Fruit fly (Drosophila melanogaster) whole organism, wandering third instar larva: ENCODE results near the gene CG10237.

Source experiments
- Abd-B ChIP-seq: fragments of >200 bp; optimal IDR thresholded peaks from 2 replicates; lab custom pipeline; 2017; ENCODE audit warnings: missing biosample characterization, missing genetic modification characterization
- Rel ChIP-seq, 2 experiments: fragments of 200-800 bp; sonication (Bioruptor generic) in 1 of 2; optimal IDR thresholded peaks; 2 replicates in 1 of 2; 3 replicates in 1 of 2; lab custom pipeline; 2016 to 2019; ENCODE audit warnings: mild to moderate bottlenecking in 2 of 2, missing biosample characterization in 2 of 2, missing genetic modification characterization in 2 of 2, moderate library complexity in 1 of 2

DNA sequence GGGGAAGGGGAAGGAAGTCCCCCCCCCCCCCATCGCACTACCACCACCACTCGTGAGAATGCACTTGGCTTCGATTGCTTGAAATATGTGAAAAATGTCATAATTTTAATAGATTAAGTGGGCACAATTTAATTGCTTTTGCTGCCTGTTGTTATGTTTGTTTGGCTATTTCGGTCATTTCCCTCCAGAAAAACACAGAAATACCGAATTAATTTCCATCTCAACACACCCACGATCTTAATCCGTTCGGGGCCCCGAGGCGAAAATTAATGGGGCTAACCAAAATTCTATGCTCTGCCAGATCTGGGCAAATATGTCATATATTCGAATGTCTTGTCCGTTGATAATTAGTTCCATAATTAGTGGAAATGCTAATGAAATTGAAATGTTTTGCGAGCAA is 19.9 kb downstream of the CG10237 start:
- TF ChIP-seq Rel (GFP tag; optimal IDR thresholded peaks at IDR 0.05; lab: Kevin White, UChicago) = no peak
- no peak for TF ChIP-seq Rel (tag; optimal IDR thresholded peaks at IDR 0.05; lab: Kevin White, UChicago)
- no peak for TF ChIP-seq Abd-B (GFP tag; lab: Kevin White, UChicago)
